Fruit fly (Drosophila melanogaster): Measurements from ENCODE around the gene Bka.

The Bka gene

DNA sequence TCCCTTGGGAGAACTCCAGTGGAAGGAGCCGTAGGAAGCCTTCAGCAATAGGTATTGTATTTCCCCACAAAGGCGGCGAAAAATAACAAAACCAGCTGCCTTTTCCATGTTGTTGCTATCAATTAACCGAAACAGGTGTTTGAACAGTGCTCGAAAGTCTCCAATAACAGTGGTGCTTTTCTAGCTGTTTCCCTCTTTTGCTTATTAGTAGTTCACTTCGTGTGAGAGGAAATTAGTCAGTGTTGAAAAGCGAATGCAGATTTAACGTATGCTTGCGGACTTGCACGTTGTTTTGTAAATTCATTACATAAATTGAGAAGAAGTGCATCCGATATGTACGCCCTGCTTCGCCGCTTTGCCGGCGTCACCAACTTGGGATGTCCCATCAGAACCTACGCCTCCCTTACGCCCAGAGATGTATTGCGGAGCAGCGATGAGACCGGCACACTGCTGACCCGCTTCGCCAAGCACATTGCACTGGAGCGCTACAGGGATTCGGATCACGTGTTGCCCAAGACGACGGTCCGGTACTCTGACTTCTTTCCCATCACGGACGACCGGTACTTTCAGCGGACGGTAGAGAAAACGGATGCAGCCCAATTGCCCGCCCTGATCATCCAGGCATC lies 43.7 kb downstream of the Bka start, which contains the start of the genes Datp and CG4619 (continued):
- TF ChIP-seq Abd-B (GFP tag; optimal IDR thresholded peaks at IDR 0.05) = no peak
- no peak for TF ChIP-seq Usf (GFP tag; optimal IDR thresholded peaks at IDR 0.05)
- TF ChIP-seq Camta (GFP tag; optimal IDR thresholded peaks at IDR 0.05) = no peak
- TF ChIP-seq Nf-YC (tag; optimal IDR thresholded peaks at IDR 0.05) = no peak
- TF ChIP-seq CG18599 (GFP tag; optimal IDR thresholded peaks at IDR 0.05) = peak; percentile 72
- TF ChIP-seq az2 (GFP tag; optimal IDR thresholded peaks at IDR 0.05) = no peak
- no peak for TF ChIP-seq Fer2 (tag; optimal IDR thresholded peaks at IDR 0.05)
- peak; percentile 64 for TF ChIP-seq CG33213 (GFP tag; optimal IDR thresholded peaks at IDR 0.05)
- peak; percentile 87 for TF ChIP-seq sob (GFP tag; IDR thresholded peaks at IDR 0.05)
- TF ChIP-seq dmrt99B (tag; optimal IDR thresholded peaks at IDR 0.05) = no peak
- TF ChIP-seq Dref (GFP tag; IDR thresholded peaks at IDR 0.05) = peak; percentile 46
- TF ChIP-seq sug (tag; optimal IDR thresholded peaks at IDR 0.05) = no peak
- peak; percentile 48 for TF ChIP-seq CG9876 (GFP tag; optimal IDR thresholded peaks at IDR 0.05)
- TF ChIP-seq HLHmδ (GFP tag; optimal IDR thresholded peaks at IDR 0.05) = no peak
- peak; percentile 30 for TF ChIP-seq Sry-δ (GFP tag; optimal IDR thresholded peaks at IDR 0.05)
- no peak for TF ChIP-seq CG32532 (GFP tag; IDR thresholded peaks at IDR 0.05)
- peak; percentile 55; the same call in 2 of the 3 replicates for TF ChIP-seq dysf (GFP tag; IDR thresholded peaks at IDR 0.05)
- TF ChIP-seq scrt (GFP tag; optimal IDR thresholded peaks at IDR 0.05) = peak; percentile 49
- no peak for TF ChIP-seq ham (GFP tag; IDR thresholded peaks at IDR 0.05)
- TF ChIP-seq ac (GFP tag; optimal IDR thresholded peaks at IDR 0.05) = no peak
- no peak for TF ChIP-seq CG12769 (tag; optimal IDR thresholded peaks at IDR 0.05)
- TF ChIP-seq Sox100B (GFP tag; optimal IDR thresholded peaks at IDR 0.05) = no peak
- TF ChIP-seq NFAT (GFP tag; IDR thresholded peaks at IDR 0.05) = peak; percentile 76
- TF ChIP-seq CG6272 (GFP tag; IDR thresholded peaks at IDR 0.05) = no peak
- peak; percentile 48 for TF ChIP-seq Bdp1 (GFP tag; optimal IDR thresholded peaks at IDR 0.05)
- TF ChIP-seq HmgZ (tag; optimal IDR thresholded peaks at IDR 0.05) = peak; percentile 87
- TF ChIP-seq kni (GFP tag; optimal IDR thresholded peaks at IDR 0.05) = peak; percentile 32
- TF ChIP-seq slbo (GFP tag; IDR thresholded peaks at IDR 0.05) = peak; percentile 71
- TF ChIP-seq prd (optimal IDR thresholded peaks at IDR 0.05) = no peak
- peak; percentile 20; the same call in 1 of the 3 replicates for TF ChIP-seq prd (GFP tag; IDR thresholded peaks at IDR 0.05)
- no peak for TF ChIP-seq CG31441 (GFP tag; IDR thresholded peaks at IDR 0.05)
- TF ChIP-seq CG3407 (GFP tag; optimal IDR thresholded peaks at IDR 0.05) = no peak
- TF ChIP-seq Neu2 (GFP tag; optimal IDR thresholded peaks at IDR 0.05; ENCODE audit: borderline replicate concordance) = peak; percentile 50
- no peak for TF ChIP-seq CG2129 (GFP tag; IDR thresholded peaks at IDR 0.05; ENCODE audit: partially characterized antibody)
- peak; percentile 31 for TF ChIP-seq tin (GFP tag; optimal IDR thresholded peaks at IDR 0.05)
- peak; percentile 33; the same call in 1 of the 2 replicates for TF ChIP-seq Taf1 (GFP tag; IDR thresholded peaks at IDR 0.05)
- peak; percentile 51 for TF ChIP-seq CG9609 (GFP tag; optimal IDR thresholded peaks at IDR 0.05)
- peak; percentile 81 for TF ChIP-seq B-H2 (GFP tag; optimal IDR thresholded peaks at IDR 0.05)
- no peak for TF ChIP-seq CG7556 (GFP tag; optimal IDR thresholded peaks at IDR 0.05)
- no peak for TF ChIP-seq cad (GFP tag; optimal IDR thresholded peaks at IDR 0.05)
- TF ChIP-seq lilli (GFP tag; optimal IDR thresholded peaks at IDR 0.05) = peak; percentile 51
- TF ChIP-seq gcm2 (GFP tag; optimal IDR thresholded peaks at IDR 0.05) = no peak
- no peak for TF ChIP-seq CG17568 (GFP tag; optimal IDR thresholded peaks at IDR 0.05)
- TF ChIP-seq lmd (GFP tag; IDR thresholded peaks at IDR 0.05) = no peak
- no peak for TF ChIP-seq sc (optimal IDR thresholded peaks at IDR 0.05)
- no peak for TF ChIP-seq sc (GFP tag; optimal IDR thresholded peaks at IDR 0.05)
- no peak for TF ChIP-seq Hey (tag; optimal IDR thresholded peaks at IDR 0.05)
- no peak for TF ChIP-seq fd96Cb (tag; optimal IDR thresholded peaks at IDR 0.05)
- TF ChIP-seq CG7839 (tag; optimal IDR thresholded peaks at IDR 0.05) = no peak
- peak; percentile 31 for TF ChIP-seq CG34376 (GFP tag; optimal IDR thresholded peaks at IDR 0.05)
- TF ChIP-seq unpg (GFP tag; optimal IDR thresholded peaks at IDR 0.05) = no peak
